Worm (Caenorhabditis elegans) whole organism, L1 larva: ENCODE data around the gene F36H1.3.

Experiments
- C04F5.9 ChIP-seq: sonication (generic microtip); optimal IDR thresholded peaks from 2 replicates; lab custom pipeline; 2016; ENCODE audit warnings: missing genetic modification characterization, missing compliant biosample characterization
- C34B4.2 ChIP-seq: sonication (generic microtip); optimal IDR thresholded peaks from 2 replicates; lab custom pipeline; 2017; ENCODE audit warnings: mild to moderate bottlenecking, missing genetic modification characterization, missing compliant biosample characterization
- aly-2 ChIP-seq: fragments of 150-350 bp; optimal IDR thresholded peaks from 2 replicates; lab custom pipeline; 2014; ENCODE audit warnings: missing biosample characterization, missing genetic modification characterization
- ama-1 ChIP-seq: fragments of 150-350 bp; optimal IDR thresholded peaks from 2 replicates; lab custom pipeline; 2014
- blmp-1 ChIP-seq: fragments of 150-350 bp; optimal IDR thresholded peaks from 2 replicates; lab custom pipeline; 2014; ENCODE audit warnings: missing biosample characterization, missing genetic modification characterization
- ceh-63 ChIP-seq: fragments of 200-800 bp; sonication (Bioruptor generic); optimal IDR thresholded peaks from 2 replicates; lab custom pipeline; 2018; ENCODE audit warnings: mild to moderate bottlenecking, missing genetic modification characterization, missing compliant biosample characterization
- ceh-90 ChIP-seq: sonication (generic microtip); optimal IDR thresholded peaks from 2 replicates; lab custom pipeline; 2016; ENCODE audit warnings: missing genetic modification characterization, missing compliant biosample characterization
- ces-1 ChIP-seq: fragments of 150-350 bp; optimal IDR thresholded peaks from 2 replicates; lab custom pipeline; 2014; ENCODE audit warnings: missing biosample characterization, missing genetic modification reagents, missing genetic modification characterization
- dpl-1 ChIP-seq, 3 experiments: fragments of 150-350 bp in 2 of 3; sonication (generic microtip) in 1 of 3; optimal IDR thresholded peaks; 2 replicates each; lab custom pipeline; 2014 to 2017; ENCODE audit warnings: missing biosample characterization in 3 of 3, missing genetic modification characterization in 3 of 3, missing genetic modification reagents in 3 of 3
- dsc-1 ChIP-seq: sonication (generic microtip); optimal IDR thresholded peaks from 2 replicates; lab custom pipeline; 2016; ENCODE audit warnings: mild to moderate bottlenecking, missing genetic modification characterization, missing compliant biosample characterization
- efl-3 ChIP-seq: fragments of 200-800 bp; sonication (Bioruptor generic); optimal IDR thresholded peaks from 2 replicates; lab custom pipeline; 2018; ENCODE audit warnings: mild to moderate bottlenecking, missing genetic modification characterization, missing compliant biosample characterization
- egl-13 ChIP-seq: sonication (generic microtip); optimal IDR thresholded peaks from 2 replicates; lab custom pipeline; 2016; ENCODE audit warnings: missing genotype, missing genetic modification reagents, missing genetic modification characterization, missing compliant biosample characterization
- egl-27 ChIP-seq, 2 experiments: fragments of 150-350 bp in 1 of 2; sonication (generic microtip); optimal IDR thresholded peaks; 3 replicates each; lab custom pipeline; 2017 to 2018; ENCODE audit warnings: missing biosample characterization in 2 of 2, missing genetic modification characterization in 2 of 2, missing genetic modification reagents in 2 of 2
- elt-2 ChIP-seq: sonication (generic microtip); optimal IDR thresholded peaks from 2 replicates; lab custom pipeline; 2016; ENCODE audit warnings: missing genetic modification characterization, mild to moderate bottlenecking, inconsistent platforms, missing compliant biosample characterization, missing genetic modification reagents
- ets-5 ChIP-seq: fragments of 200-800 bp; sonication (Bioruptor generic); IDR thresholded peaks from 2 replicates; pipeline ENCODE4 v1.3.6; 2022; ENCODE audit warnings: missing genetic modification characterization, missing compliant biosample characterization
- fkh-10 ChIP-seq: sonication (generic microtip); optimal IDR thresholded peaks from 2 replicates; lab custom pipeline; 2017; ENCODE audit warnings: missing biosample characterization, missing genetic modification reagents, missing genetic modification characterization
- fkh-4 ChIP-seq: sonication (generic microtip); optimal IDR thresholded peaks from 2 replicates; lab custom pipeline; 2016; ENCODE audit warnings: missing compliant biosample characterization, missing genetic modification characterization, borderline replicate concordance
- fkh-8 ChIP-seq: sonication (generic microtip); optimal IDR thresholded peaks from 2 replicates; lab custom pipeline; 2016; ENCODE audit warnings: mild to moderate bottlenecking, missing genetic modification characterization, missing compliant biosample characterization
- grh-1 ChIP-seq: fragments of 200-800 bp; sonication (Bioruptor generic); IDR thresholded peaks from 2 replicates; pipeline ENCODE4 v1.3.6; 2022; ENCODE audit warnings: missing genetic modification reagents, missing genetic modification characterization, missing compliant biosample characterization
- hlh-4 ChIP-seq: sonication (generic microtip); optimal IDR thresholded peaks from 2 replicates; lab custom pipeline; 2016; ENCODE audit warnings: mild to moderate bottlenecking, missing genetic modification characterization, missing compliant biosample characterization
- irx-1 ChIP-seq: sonication (generic microtip); optimal IDR thresholded peaks from 2 replicates; lab custom pipeline; 2016; ENCODE audit warnings: missing genetic modification characterization, missing compliant biosample characterization
- jun-1 ChIP-seq: fragments of 150-350 bp; optimal IDR thresholded peaks from 2 replicates; lab custom pipeline; 2014; ENCODE audit warnings: missing biosample characterization, missing genetic modification reagents, missing genetic modification characterization
- lin-13 ChIP-seq: fragments of 150-350 bp; optimal IDR thresholded peaks from 2 replicates; lab custom pipeline; 2014; ENCODE audit warnings: missing biosample characterization, missing genetic modification reagents, missing genetic modification characterization
- lin-14 ChIP-seq: fragments of 200-800 bp; sonication (Bioruptor generic); optimal IDR thresholded peaks from 2 replicates; lab custom pipeline; 2018; ENCODE audit warnings: mild to moderate bottlenecking, missing genetic modification characterization, moderate library complexity, missing compliant biosample characterization
- lin-15B ChIP-seq: fragments of 150-350 bp; sonication (generic microtip); optimal IDR thresholded peaks from 3 replicates; lab custom pipeline; 2014; ENCODE audit warnings: missing biosample characterization, missing genetic modification characterization
- lin-35 ChIP-seq, 2 experiments: fragments of 150-350 bp; optimal IDR thresholded peaks; 2 replicates each; lab custom pipeline; 2014; ENCODE audit warnings: missing biosample characterization in 2 of 2, missing genetic modification characterization in 2 of 2, missing genetic modification reagents in 2 of 2
- lin-39 ChIP-seq: fragments of 150-350 bp; optimal IDR thresholded peaks from 2 replicates; lab custom pipeline; 2014; ENCODE audit warnings: missing biosample characterization, missing genetic modification reagents, missing genetic modification characterization
- lsy-2 ChIP-seq, 2 experiments: fragments of 150-350 bp; optimal IDR thresholded peaks; 2 replicates each; lab custom pipeline; 2014; ENCODE audit warnings: missing biosample characterization in 2 of 2, missing genetic modification characterization in 2 of 2
- mab-9 ChIP-seq: fragments of 200-800 bp; sonication (Bioruptor generic); IDR thresholded peaks from 2 replicates; pipeline ENCODE4 v1.3.6; 2022; ENCODE audit warnings: missing genetic modification reagents, missing genetic modification characterization, missing compliant biosample characterization
- mef-2 ChIP-seq: fragments of 150-350 bp; optimal IDR thresholded peaks from 2 replicates; lab custom pipeline; 2014; ENCODE audit warnings: missing biosample characterization, missing genetic modification characterization
- mep-1 ChIP-seq: fragments of 150-350 bp; optimal IDR thresholded peaks from 2 replicates; lab custom pipeline; 2014; ENCODE audit warnings: missing biosample characterization, missing genetic modification characterization
- nhr-19 ChIP-seq: fragments of 200-800 bp; sonication (Bioruptor generic); conservative IDR thresholded peaks from 2 replicates; pipeline ENCODE4 v1.3.6; 2022; ENCODE audit warnings: missing genetic modification characterization, missing compliant biosample characterization
- nhr-20 ChIP-seq: sonication (generic microtip); optimal IDR thresholded peaks from 2 replicates; lab custom pipeline; 2016; ENCODE audit warnings: mild to moderate bottlenecking, missing genetic modification characterization, missing compliant biosample characterization
- nhr-237 ChIP-seq: fragments of 150-350 bp; optimal IDR thresholded peaks from 2 replicates; lab custom pipeline; 2014; ENCODE audit warnings: missing biosample characterization, missing genetic modification characterization
- nhr-28 ChIP-seq: fragments of 150-350 bp; optimal IDR thresholded peaks from 2 replicates; lab custom pipeline; 2014; ENCODE audit warnings: missing biosample characterization, missing genetic modification characterization
- nhr-47 ChIP-seq: sonication (generic microtip); optimal IDR thresholded peaks from 2 replicates; lab custom pipeline; 2016; ENCODE audit warnings: mild to moderate bottlenecking, missing genetic modification characterization, moderate library complexity, missing compliant biosample characterization
- nhr-77 ChIP-seq: fragments of 150-350 bp; optimal IDR thresholded peaks from 2 replicates; lab custom pipeline; 2014; ENCODE audit warnings: missing biosample characterization, missing genetic modification characterization
- nhr-84 ChIP-seq: sonication (generic microtip); optimal IDR thresholded peaks from 2 replicates; lab custom pipeline; 2017; ENCODE audit warnings: missing biosample characterization, missing genetic modification characterization
- pag-3 ChIP-seq: sonication (generic microtip); optimal IDR thresholded peaks from 2 replicates; lab custom pipeline; 2017; ENCODE audit warnings: missing genetic modification characterization, mild to moderate bottlenecking, missing compliant biosample characterization, antibody characterized with exemption, borderline replicate concordance; ENCODE audit not compliant: insufficient read depth
- pqm-1 ChIP-seq: sonication (generic microtip); optimal IDR thresholded peaks from 3 replicates; lab custom pipeline; 2017; ENCODE audit warnings: missing biosample characterization, missing genetic modification characterization
- rnt-1 ChIP-seq: sonication (generic microtip); optimal IDR thresholded peaks from 2 replicates; lab custom pipeline; 2016; ENCODE audit warnings: mild to moderate bottlenecking, missing genetic modification characterization, moderate library complexity, missing compliant biosample characterization
- skn-1 ChIP-seq: fragments of 150-350 bp; optimal IDR thresholded peaks from 2 replicates; lab custom pipeline; 2014; ENCODE audit warnings: missing biosample characterization, missing genetic modification characterization
- snpc-4 ChIP-seq: fragments of 150-350 bp; optimal IDR thresholded peaks from 2 replicates; lab custom pipeline; 2014; ENCODE audit warnings: missing biosample characterization, missing genetic modification characterization
- sox-4 ChIP-seq: sonication (generic microtip); optimal IDR thresholded peaks from 2 replicates; lab custom pipeline; 2016; ENCODE audit warnings: missing genetic modification characterization, missing compliant biosample characterization
- swsn-7 ChIP-seq: sonication (generic microtip); optimal IDR thresholded peaks from 2 replicates; lab custom pipeline; 2016; ENCODE audit warnings: missing genetic modification characterization, missing compliant biosample characterization
- unc-130 ChIP-seq: fragments of 150-350 bp; optimal IDR thresholded peaks from 2 replicates; lab custom pipeline; 2017; ENCODE audit warnings: missing biosample characterization, missing genetic modification characterization, inconsistent platforms
- unc-86 ChIP-seq: sonication (generic microtip); optimal IDR thresholded peaks from 2 replicates; lab custom pipeline; 2016; ENCODE audit warnings: missing genetic modification characterization, missing compliant biosample characterization
- zag-1 ChIP-seq: fragments of 150-350 bp; optimal IDR thresholded peaks from 2 replicates; lab custom pipeline; 2014; ENCODE audit warnings: missing biosample characterization, missing genetic modification characterization
- zip-4 ChIP-seq: fragments of 200-800 bp; sonication (Bioruptor generic); optimal IDR thresholded peaks from 2 replicates; lab custom pipeline; 2018; ENCODE audit warnings: mild to moderate bottlenecking, missing genetic modification characterization, moderate library complexity, missing compliant biosample characterization
- ztf-4 ChIP-seq: fragments of 150-350 bp; optimal IDR thresholded peaks from 2 replicates; lab custom pipeline; 2014; ENCODE audit warnings: missing biosample characterization, missing genetic modification characterization

The F36H1.3 gene

ce11 chrIV:11094052-11094451, 44.1 kb downstream of the F36H1.3 start:
- TF ChIP-seq sox-4 (tag; lab: Kevin White, UChicago): no peak

- TF ChIP-seq blmp-1 (no peak), skn-1 (tag; lab: Kevin White, UChicago) (no peak), jun-1 (no peak), lsy-2 (tag; optimal IDR thresholded peaks at IDR 0.05; lab: Kevin White, UChicago) (no peak), mef-2 (tag; lab: Kevin White, UChicago) (no peak), ceh-63 (no peak), unc-86 (tag; lab: Kevin White, UChicago) (peak; percentile 41), ets-5 (GFP tag; lab: Robert Waterston, UW) (no peak), irx-1 (no peak), ama-1 (no peak), grh-1 (GFP tag; lab: Robert Waterston, UW) (no peak), swsn-7 (tag; lab: Kevin White, UChicago) (no peak), lin-13 (GFP tag; lab: Kevin White, UChicago) (no peak), ceh-90 (no peak), nhr-47 (peak; percentile 18), zag-1 (peak; percentile 88), sox-4 (tag; lab: Kevin White, UChicago) (no peak), egl-27 (tag; optimal IDR thresholded peaks at IDR 0.05; lab: Kevin White, UChicago) (no peak), nhr-77 (no peak), lin-14 (GFP tag; lab: Kevin White, UChicago) (peak; percentile 79), fkh-10 (GFP tag; lab: Kevin White, UChicago) (peak; percentile 78), mep-1 (no peak), egl-13 (tag; lab: Kevin White, UChicago) (no peak), snpc-4 (tag; lab: Kevin White, UChicago) (no peak), zip-4 (GFP tag; lab: Kevin White, UChicago) (no peak), pag-3 (tag; lab: Kevin White, UChicago) (no peak), fkh-4 (tag; lab: Kevin White, UChicago) (no peak), nhr-28 (tag; lab: Kevin White, UChicago) (no peak), pqm-1 (tag; lab: Kevin White, UChicago) (no peak), nhr-84 (tag; lab: Kevin White, UChicago) (no peak), ces-1 (GFP tag; lab: Kevin White, UChicago) (no peak), nhr-237 (tag; lab: Kevin White, UChicago) (no peak)
Observed at ce11 chrIV:11094974-11095373, 45.0 kb downstream of the F36H1.3 start, which contains the start of gene M7.8. Gene M7.8 (minus strand): TSS chrIV:11095085.

ce11 chrIV:11097795-11098194, 47.9 kb downstream of the F36H1.3 start, which contains the start of gene M7.12:
Gene M7.12 (minus strand): TSS chrIV:11097982.
- TF ChIP-seq elt-2 (no peak), nhr-20 (tag; lab: Kevin White, UChicago) (peak; percentile 47), lin-39 (tag; lab: Kevin White, UChicago) (no peak), mef-2 (tag; lab: Kevin White, UChicago) (no peak), dpl-1 (GFP tag; optimal IDR thresholded peaks at IDR 0.05; lab: Kevin White, UChicago) (no peak), aly-2 (tag; lab: Kevin White, UChicago) (no peak), ztf-4 (tag; lab: Kevin White, UChicago) (no peak), nhr-47 (peak; percentile 34), lin-14 (GFP tag; lab: Kevin White, UChicago) (peak; percentile 63), C34B4.2 (no peak), fkh-4 (tag; lab: Kevin White, UChicago) (no peak), fkh-8 (tag; lab: Kevin White, UChicago) (peak; percentile 48), sox-4 (tag; lab: Kevin White, UChicago) (no peak), lin-15B (tag; lab: Kevin White, UChicago) (no peak), zip-4 (GFP tag; lab: Kevin White, UChicago) (no peak), nhr-77 (no peak), C04F5.9 (tag; lab: Kevin White, UChicago) (no peak), rnt-1 (tag; lab: Kevin White, UChicago) (peak; percentile 41), swsn-7 (tag; lab: Kevin White, UChicago) (peak; percentile 20), hlh-4 (tag; lab: Kevin White, UChicago) (no peak), mab-9 (GFP tag; lab: Robert Waterston, UW) (no peak), unc-130 (tag; lab: Kevin White, UChicago) (no peak), dsc-1 (peak; percentile 54), lin-35 (GFP tag; optimal IDR thresholded peaks at IDR 0.05; lab: Kevin White, UChicago) (no peak), nhr-19 (peak; percentile 53), efl-3 (GFP tag; lab: Kevin White, UChicago) (no peak), grh-1 (GFP tag; lab: Robert Waterston, UW) (no peak)
